Worm (Caenorhabditis elegans) whole organism, L4 larva: ENCODE measurements around the gene Y45G5AM.4.
A peak's percentile ranks its signal among the peaks of the same experiment; 100 is the strongest.

Experiments used
- F26F4.8 ChIP-seq: fragments of 200-800 bp; sonication (Bioruptor generic); conservative IDR thresholded peaks from 2 replicates; pipeline ENCODE4 v1.3.6; 2022; ENCODE audit warnings: missing genetic modification characterization, missing compliant biosample characterization
- F49E8.2 ChIP-seq: sonication (generic microtip); optimal IDR thresholded peaks from 2 replicates; lab custom pipeline; 2016; ENCODE audit warnings: missing compliant biosample characterization, mild to moderate bottlenecking, missing genetic modification characterization, borderline replicate concordance
- aha-1 ChIP-seq: fragments of 150-350 bp; peaks from one replicate; lab custom pipeline; 2014; ENCODE audit warnings: missing biosample characterization, missing genetic modification characterization
- ceh-82 ChIP-seq: sonication (generic microtip); optimal IDR thresholded peaks from 2 replicates; lab custom pipeline; 2017; ENCODE audit warnings: missing biosample characterization, missing genetic modification characterization
- ces-1 ChIP-seq: fragments of 150-350 bp; sonication (generic microtip); optimal IDR thresholded peaks from 4 replicates; lab custom pipeline; 2014; ENCODE audit warnings: missing biosample characterization, missing genetic modification reagents, missing genetic modification characterization
- ctbp-1 ChIP-seq: fragments of 200-800 bp; sonication (Bioruptor generic); IDR thresholded peaks from 2 replicates; pipeline ENCODE4 v1.3.6; 2022; ENCODE audit warnings: missing genetic modification reagents, missing genetic modification characterization, missing compliant biosample characterization
- dmd-9 ChIP-seq: fragments of 200-800 bp; sonication (Bioruptor generic); IDR thresholded peaks from 2 replicates; pipeline ENCODE4 v1.3.6; 2022; ENCODE audit warnings: missing genetic modification reagents, missing genetic modification characterization, missing compliant biosample characterization
- fkh-10 ChIP-seq: fragments of 150-350 bp; optimal IDR thresholded peaks from 2 replicates; lab custom pipeline; 2014; ENCODE audit warnings: missing biosample characterization, missing genetic modification reagents, missing genetic modification characterization
- lin-38 ChIP-seq: fragments of 200-800 bp; sonication (Bioruptor generic); IDR thresholded peaks from 2 replicates; pipeline ENCODE4 v1.3.6; 2022; ENCODE audit warnings: missing genetic modification reagents, missing genetic modification characterization, missing compliant biosample characterization
- nhr-102 ChIP-seq: sonication (generic microtip); optimal IDR thresholded peaks from 2 replicates; lab custom pipeline; 2016; ENCODE audit warnings: mild to moderate bottlenecking, missing genetic modification characterization, moderate library complexity, missing compliant biosample characterization
- nhr-11 ChIP-seq: fragments of 150-350 bp; optimal IDR thresholded peaks from 2 replicates; lab custom pipeline; 2014; ENCODE audit warnings: missing biosample characterization, missing genetic modification characterization
- pha-4 ChIP-seq, 2 experiments: fragments of 150-350 bp in 1 of 2; fragments of 200-800 bp in 1 of 2; sonication (Bioruptor generic) in 1 of 2; IDR thresholded peaks in 1 of 2; optimal IDR thresholded peaks in 1 of 2; 2 replicates each; pipeline versions ENCODE4 v1.3.6 to Lab custom; 2014 to 2022; ENCODE audit warnings: missing genetic modification characterization in 2 of 2, missing genetic modification reagents in 2 of 2, missing biosample characterization in 1 of 2, missing compliant biosample characterization in 1 of 2

The Y45G5AM.4 gene

DNA sequence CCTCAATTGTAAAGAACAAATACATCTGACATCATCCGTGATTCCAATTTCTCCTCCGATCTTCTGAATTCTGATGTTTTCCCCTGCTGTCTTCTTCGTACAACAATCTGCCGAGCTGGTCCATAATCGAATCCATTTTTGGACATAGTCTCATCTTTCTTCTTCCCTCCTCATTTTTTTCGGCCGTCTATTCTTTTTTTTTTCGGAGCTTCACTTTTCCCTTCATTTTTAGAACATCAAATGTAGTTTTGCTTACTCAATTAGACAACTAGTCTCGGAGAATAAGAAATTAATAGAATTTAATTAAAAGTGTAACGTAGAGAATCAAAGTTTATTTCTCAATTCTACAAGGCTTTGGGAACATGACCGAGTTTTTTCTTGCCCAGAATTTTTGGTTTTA is 48.5 kb downstream of the Y45G5AM.4 start:
- TF ChIP-seq dmd-9 (GFP tag; lab: Robert Waterston, UW) (no peak), lin-38 (GFP tag; lab: Robert Waterston, UW) (no peak), ctbp-1 (GFP tag; lab: Robert Waterston, UW) (0 out of 2 replicates have a peak, but pooled peaks have one; percentile 25), F26F4.8 (no peak), pha-4 (GFP tag; IDR thresholded peaks at IDR 0.05; lab: Robert Waterston, UW) (no peak), pha-4 (tag; optimal IDR thresholded peaks at IDR 0.05; lab: Kevin White, UChicago) (no peak), ces-1 (GFP tag; lab: Kevin White, UChicago) (peak; percentile 31), nhr-102 (tag; lab: Kevin White, UChicago) (no peak), F49E8.2 (tag; lab: Kevin White, UChicago) (no peak), aha-1 (tag; lab: Kevin White, UChicago) (peak; percentile 20), fkh-10 (GFP tag; lab: Kevin White, UChicago) (peak; percentile 91), ceh-82 (tag; lab: Kevin White, UChicago) (no peak), nhr-11 (no peak)
